ENCODE assay signal across 1 fruit fly cellular context in the genomic region with DNA sequence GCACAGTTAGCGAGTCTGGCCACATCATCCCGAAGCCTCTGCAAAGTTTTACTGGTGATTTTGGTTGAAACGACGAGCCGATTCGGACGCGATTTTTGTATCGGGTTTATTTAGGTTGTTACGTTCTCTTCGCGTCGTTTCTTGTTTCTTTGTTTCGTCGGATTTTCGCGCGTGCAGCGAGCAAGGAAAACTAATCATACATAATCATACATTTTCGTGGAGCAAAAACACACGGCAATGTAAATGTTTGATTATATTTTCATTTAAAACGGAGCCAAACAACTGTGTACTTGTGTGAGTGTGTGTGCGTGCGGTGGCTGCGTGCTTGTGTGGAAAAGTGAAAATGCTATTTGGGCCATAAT.
TF ChIP-seq lines count a peak whose summit lies in the region.

A gene (plus strand): TSS at position 57 of the 362 bp plus-strand sequence.

TF ChIP-seq in whole organism, embryonic, 481 proteins besides CTCF, POLR2A, EP300 and RAD21 (continued from another document):
- TF ChIP-seq CG13296 (GFP tag; optimal IDR thresholded peaks at IDR 0.05; lab: Kevin White, UChicago) (peak; percentile 6), pb (GFP tag; optimal IDR thresholded peaks at IDR 0.05; lab: Kevin White, UChicago) (no peak), Fer1 (GFP tag; optimal IDR thresholded peaks at IDR 0.05; lab: Kevin White, UChicago) (peak; percentile 19), shn (GFP tag; optimal IDR thresholded peaks at IDR 0.05; lab: Kevin White, UChicago) (no peak), Hand (GFP tag; optimal IDR thresholded peaks at IDR 0.05; lab: Kevin White, UChicago) (no peak), Jarid2 (GFP tag; optimal IDR thresholded peaks at IDR 0.05; lab: Kevin White, UChicago) (peak; percentile 84), Dbx (GFP tag; IDR thresholded peaks at IDR 0.05; lab: Robert Waterston, UW) (0 out of 3 replicates have a peak, but pooled peaks have one; percentile 11), rib (GFP tag; IDR thresholded peaks at IDR 0.05; lab: Robert Waterston, UW) (0 out of 2 replicates have a peak, but pooled peaks have one; percentile 15), gro (GFP tag; optimal IDR thresholded peaks at IDR 0.05; lab: Kevin White, UChicago) (peak; percentile 29), MBD-R2 (GFP tag; IDR thresholded peaks at IDR 0.05; lab: Robert Waterston, UW) (peak; percentile 17; the same call in 1 of the 2 replicates), vfl (GFP tag; optimal IDR thresholded peaks at IDR 0.05; lab: Kevin White, UChicago) (no peak), hkb (optimal IDR thresholded peaks at IDR 0.05; lab: Kevin White, UChicago) (no peak), hkb (GFP tag; IDR thresholded peaks at IDR 0.05; lab: Robert Waterston, UW) (peak; percentile 8; the same call in 1 of the 2 replicates), CG13287 (GFP tag; IDR thresholded peaks at IDR 0.05; lab: Robert Waterston, UW; ENCODE audit: partially characterized antibody) (peak; percentile 21), disco-r (GFP tag; optimal IDR thresholded peaks at IDR 0.05; lab: Kevin White, UChicago) (no peak), ranshi (GFP tag; IDR thresholded peaks at IDR 0.05; lab: Robert Waterston, UW) (no peak; the same call in 1 of the 2 replicates), CG15514 (GFP tag; optimal IDR thresholded peaks at IDR 0.05; lab: Kevin White, UChicago) (peak; percentile 30), nau (GFP tag; optimal IDR thresholded peaks at IDR 0.05; lab: Kevin White, UChicago) (peak; percentile 15), sd (tag; optimal IDR thresholded peaks at IDR 0.05; lab: Kevin White, UChicago) (peak; percentile 44), crp (GFP tag; optimal IDR thresholded peaks at IDR 0.05; lab: Kevin White, UChicago) (peak in 1 of 2 experiments; percentile 60), odd (GFP tag; optimal IDR thresholded peaks at IDR 0.05; lab: Kevin White, UChicago) (peak; percentile 10), CG3163 (GFP tag; optimal IDR thresholded peaks at IDR 0.05; lab: Kevin White, UChicago) (no peak), CG12299 (tag; optimal IDR thresholded peaks at IDR 0.05; lab: Kevin White, UChicago) (peak; percentile 36), Spps (tag; optimal IDR thresholded peaks at IDR 0.05; lab: Kevin White, UChicago) (no peak), Deaf1 (tag; optimal IDR thresholded peaks at IDR 0.05; lab: Kevin White, UChicago) (peak; percentile 91), caup (GFP tag; optimal IDR thresholded peaks at IDR 0.05; lab: Kevin White, UChicago; ENCODE audit: severe bottlenecking) (no peak), CG9797 (GFP tag; optimal IDR thresholded peaks at IDR 0.05; lab: Kevin White, UChicago) (peak; percentile 49), CG15269 (tag; optimal IDR thresholded peaks at IDR 0.05; lab: Kevin White, UChicago) (no peak), Lim3 (GFP tag; IDR thresholded peaks at IDR 0.05; lab: Robert Waterston, UW) (no peak), kay (GFP tag; optimal IDR thresholded peaks at IDR 0.05; lab: Kevin White, UChicago) (no peak), NFAT (GFP tag; IDR thresholded peaks at IDR 0.05; lab: Robert Waterston, UW) (no peak), Blimp-1 (GFP tag; optimal IDR thresholded peaks at IDR 0.05; lab: Kevin White, UChicago) (peak; percentile 72), BEAF-32 (GFP tag; optimal IDR thresholded peaks at IDR 0.05; lab: Kevin White, UChicago) (peak; percentile 35), CG1603 (tag; optimal IDR thresholded peaks at IDR 0.05; lab: Kevin White, UChicago) (peak; percentile 6), Dad (GFP tag; optimal IDR thresholded peaks at IDR 0.05; lab: Kevin White, UChicago) (no peak), nom (GFP tag; optimal IDR thresholded peaks at IDR 0.05; lab: Kevin White, UChicago) (peak; percentile 26), CG15601 (tag; optimal IDR thresholded peaks at IDR 0.05; lab: Kevin White, UChicago) (peak; percentile 67), CG32772 (GFP tag; IDR thresholded peaks at IDR 0.05; lab: Robert Waterston, UW) (no peak), amos (GFP tag; IDR thresholded peaks at IDR 0.05; lab: Robert Waterston, UW; ENCODE audit: partially characterized antibody) (peak; percentile 52; the same call in 1 of the 2 replicates), pzg (GFP tag; optimal IDR thresholded peaks at IDR 0.05; lab: Kevin White, UChicago) (peak; percentile 52), sob (GFP tag; IDR thresholded peaks at IDR 0.05; lab: Robert Waterston, UW) (peak; percentile 31; the same call in 1 of the 2 replicates), stwl (tag; optimal IDR thresholded peaks at IDR 0.05; lab: Kevin White, UChicago) (peak; percentile 37), YL-1 (GFP tag; optimal IDR thresholded peaks at IDR 0.05; lab: Kevin White, UChicago) (peak; percentile 24), HmgZ (tag; optimal IDR thresholded peaks at IDR 0.05; lab: Kevin White, UChicago) (peak; percentile 1), Doc2 (GFP tag; IDR thresholded peaks at IDR 0.05; lab: Robert Waterston, UW) (no peak), CG17829 (tag; optimal IDR thresholded peaks at IDR 0.05; lab: Kevin White, UChicago) (peak; percentile 6), CG42726 (GFP tag; IDR thresholded peaks at IDR 0.05; lab: Robert Waterston, UW; ENCODE audit: partially characterized antibody) (peak; percentile 34; the same call in 1 of the 2 replicates), Pdp1 (GFP tag; optimal IDR thresholded peaks at IDR 0.05; lab: Kevin White, UChicago) (peak in 1 of 2 experiments; percentile 28), CG2199 (GFP tag; IDR thresholded peaks at IDR 0.05; lab: Robert Waterston, UW) (peak; percentile 54; the same call in 1 of the 3 replicates), psq (GFP tag; optimal IDR thresholded peaks at IDR 0.05; lab: Kevin White, UChicago) (no peak), CG13894 (tag; optimal IDR thresholded peaks at IDR 0.05; lab: Kevin White, UChicago) (peak; percentile 43), wek (GFP tag; optimal IDR thresholded peaks at IDR 0.05; lab: Kevin White, UChicago) (peak; percentile 93), cwo (GFP tag; optimal IDR thresholded peaks at IDR 0.05; lab: Kevin White, UChicago) (peak; percentile 16), Rx (GFP tag; IDR thresholded peaks at IDR 0.05; lab: Robert Waterston, UW) (no peak), ci (GFP tag; IDR thresholded peaks at IDR 0.05; lab: Robert Waterston, UW) (0 out of 3 replicates have a peak, but pooled peaks have one; percentile 8), CG11456 (GFP tag; IDR thresholded peaks at IDR 0.05; lab: Robert Waterston, UW) (no peak), lmd (GFP tag; IDR thresholded peaks at IDR 0.05; lab: Robert Waterston, UW) (no peak), Dip3 (GFP tag; optimal IDR thresholded peaks at IDR 0.05; lab: Kevin White, UChicago) (no peak), run (tag; optimal IDR thresholded peaks at IDR 0.05; lab: Kevin White, UChicago) (no peak), CG17568 (GFP tag; optimal IDR thresholded peaks at IDR 0.05; lab: Kevin White, UChicago) (peak; percentile 44), Med (GFP tag; lab: Kevin White, UChicago) (peak; percentile 37), kni (GFP tag; optimal IDR thresholded peaks at IDR 0.05; lab: Kevin White, UChicago) (peak; percentile 40), CG32532 (GFP tag; IDR thresholded peaks at IDR 0.05; lab: Robert Waterston, UW) (no peak), CG12659 (GFP tag; optimal IDR thresholded peaks at IDR 0.05; lab: Kevin White, UChicago) (peak; percentile 39), Bgb (GFP tag; IDR thresholded peaks at IDR 0.05; lab: Robert Waterston, UW; ENCODE audit: partially characterized antibody) (peak; percentile 32; the same call in 1 of the 2 replicates), bbx (GFP tag; IDR thresholded peaks at IDR 0.05; lab: Robert Waterston, UW; ENCODE audit: partially characterized antibody) (peak; percentile 61; the same call in 1 of the 2 replicates)
TF ChIP-seq in whole organism, embryonic: peak in this region for 55.
